Fruit fly (Drosophila melanogaster): Measurements from ENCODE around the gene ERR.

The ERR gene

DNA sequence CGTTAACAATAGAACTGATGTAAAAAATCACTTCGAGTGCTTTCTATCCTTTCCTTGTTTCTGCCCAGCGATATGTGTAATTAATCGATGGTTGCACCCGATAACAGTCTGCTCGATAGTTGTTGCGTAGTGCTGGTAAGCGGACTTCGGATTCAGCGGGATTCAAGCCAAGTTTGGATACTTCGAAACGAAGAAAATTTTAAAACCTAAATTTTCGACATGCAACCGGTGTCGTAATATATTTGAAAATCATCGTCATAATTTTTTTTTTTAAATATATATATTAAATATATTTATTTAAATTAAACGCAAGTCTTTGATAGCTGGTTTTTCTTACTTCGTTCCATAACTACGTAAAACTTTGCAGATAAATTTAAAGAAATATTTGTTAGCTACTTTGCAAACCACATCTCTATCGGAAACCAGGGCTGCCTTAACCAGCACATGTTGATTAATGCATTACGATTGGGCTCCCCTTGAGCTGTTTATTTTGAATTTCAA lies 11.4 kb upstream of the ERR start, which contains the start of the genes UbcE2M and Dhps (continued):
- TF ChIP-seq tin (GFP tag; optimal IDR thresholded peaks at IDR 0.05) (peak; percentile 66), Spps (tag; optimal IDR thresholded peaks at IDR 0.05) (peak; percentile 50), CTCF (GFP tag; optimal IDR thresholded peaks at IDR 0.05) (no peak), CG7372 (GFP tag; IDR thresholded peaks at IDR 0.05) (0 out of 2 replicates have a peak, but pooled peaks have one; percentile 32), Dbx (GFP tag; IDR thresholded peaks at IDR 0.05) (peak; percentile 85), Ada2b (GFP tag; IDR thresholded peaks at IDR 0.05) (peak; percentile 46), CG1647 (GFP tag; optimal IDR thresholded peaks at IDR 0.05) (peak; percentile 9), CG1233 (GFP tag; optimal IDR thresholded peaks at IDR 0.05) (peak; percentile 68), dm (GFP tag; optimal IDR thresholded peaks at IDR 0.05) (peak; percentile 52), Dfd (GFP tag; optimal IDR thresholded peaks at IDR 0.05) (no peak), tll (GFP tag; optimal IDR thresholded peaks at IDR 0.05) (no peak), so (GFP tag; IDR thresholded peaks at IDR 0.05) (no peak; the same call in 2 of the 3 replicates), Vsx1 (GFP tag; optimal IDR thresholded peaks at IDR 0.05) (no peak), Lhr (GFP tag; optimal IDR thresholded peaks at IDR 0.05) (peak; percentile 20), grau (tag; optimal IDR thresholded peaks at IDR 0.05) (peak; percentile 82), Sry-β (GFP tag; optimal IDR thresholded peaks at IDR 0.05) (peak; percentile 95), CG9609 (GFP tag; optimal IDR thresholded peaks at IDR 0.05) (peak; percentile 6), fru (optimal IDR thresholded peaks at IDR 0.05) (no peak), Dip2 (GFP tag; IDR thresholded peaks at IDR 0.05) (no peak), CG11504 (tag; optimal IDR thresholded peaks at IDR 0.05) (no peak), CG10366 (GFP tag; IDR thresholded peaks at IDR 0.05) (peak; percentile 41; the same call in 1 of the 2 replicates), grn (GFP tag; optimal IDR thresholded peaks at IDR 0.05) (no peak), CG13894 (tag; optimal IDR thresholded peaks at IDR 0.05) (no peak), CG32772 (GFP tag; IDR thresholded peaks at IDR 0.05) (peak; percentile 63), Taf1 (GFP tag; IDR thresholded peaks at IDR 0.05) (no peak), CG7357 (GFP tag; IDR thresholded peaks at IDR 0.05) (peak; percentile 55; the same call in 2 of the 3 replicates), E2f2 (GFP tag; IDR thresholded peaks at IDR 0.05) (peak; percentile 53; the same call in 1 of the 2 replicates), trem (tag; optimal IDR thresholded peaks at IDR 0.05) (peak; percentile 65), lilli (GFP tag; optimal IDR thresholded peaks at IDR 0.05) (peak; percentile 66), CG8281 (tag; optimal IDR thresholded peaks at IDR 0.05) (peak; percentile 23), klu (GFP tag; IDR thresholded peaks at IDR 0.05) (peak; percentile 62; the same call in 1 of the 2 replicates), row (GFP tag; IDR thresholded peaks at IDR 0.05) (peak; percentile 93), CG6689 (GFP tag; IDR thresholded peaks at IDR 0.05) (peak; percentile 61)

DNA sequence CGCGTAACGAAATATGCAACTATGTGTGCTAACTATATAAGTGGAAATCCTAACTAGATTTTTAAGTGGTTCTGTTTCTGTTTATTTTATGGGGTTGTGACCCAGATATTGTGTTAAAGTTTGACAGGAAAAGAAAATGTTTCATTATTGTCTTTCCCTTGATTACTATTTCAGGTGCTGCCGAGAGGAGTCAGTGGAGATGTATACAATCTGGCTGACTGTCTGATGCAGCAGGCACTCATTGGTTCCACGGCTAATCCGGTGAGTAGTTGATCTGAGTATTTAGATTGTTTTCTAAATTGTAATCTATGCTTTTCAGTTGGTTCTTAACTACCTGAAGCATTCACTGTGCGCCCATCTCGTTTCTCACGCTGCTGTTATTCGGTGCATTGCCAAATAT lies 6.5 kb upstream of the ERR start, which contains the start of gene CG7387:
CG7387 (minus strand) TSS at position 101 of the 400 bp plus-strand sequence.
- TF ChIP-seq CG18599 (GFP tag; optimal IDR thresholded peaks at IDR 0.05) (no peak), HHEX (GFP tag; optimal IDR thresholded peaks at IDR 0.05) (no peak), cwo (GFP tag; optimal IDR thresholded peaks at IDR 0.05) (no peak), CG14860 (GFP tag; IDR thresholded peaks at IDR 0.05; ENCODE audit: partially characterized antibody) (no peak), fru (optimal IDR thresholded peaks at IDR 0.05) (no peak), Elba2 (GFP tag; optimal IDR thresholded peaks at IDR 0.05) (no peak), CG9609 (GFP tag; optimal IDR thresholded peaks at IDR 0.05) (no peak), CG2129 (GFP tag; IDR thresholded peaks at IDR 0.05; ENCODE audit: partially characterized antibody) (no peak)

Measured in whole organism, embryonic.